Fruit fly (Drosophila melanogaster): ENCODE measurements around the gene CG17637.

The CG17637 gene

dm6 chr3L:20514101-20514500 is 10.1 kb downstream of the CG17637 start:
- TF ChIP-seq CG17801 (GFP tag; optimal IDR thresholded peaks at IDR 0.05; ENCODE audit: partially characterized antibody), result no peak

DNA sequence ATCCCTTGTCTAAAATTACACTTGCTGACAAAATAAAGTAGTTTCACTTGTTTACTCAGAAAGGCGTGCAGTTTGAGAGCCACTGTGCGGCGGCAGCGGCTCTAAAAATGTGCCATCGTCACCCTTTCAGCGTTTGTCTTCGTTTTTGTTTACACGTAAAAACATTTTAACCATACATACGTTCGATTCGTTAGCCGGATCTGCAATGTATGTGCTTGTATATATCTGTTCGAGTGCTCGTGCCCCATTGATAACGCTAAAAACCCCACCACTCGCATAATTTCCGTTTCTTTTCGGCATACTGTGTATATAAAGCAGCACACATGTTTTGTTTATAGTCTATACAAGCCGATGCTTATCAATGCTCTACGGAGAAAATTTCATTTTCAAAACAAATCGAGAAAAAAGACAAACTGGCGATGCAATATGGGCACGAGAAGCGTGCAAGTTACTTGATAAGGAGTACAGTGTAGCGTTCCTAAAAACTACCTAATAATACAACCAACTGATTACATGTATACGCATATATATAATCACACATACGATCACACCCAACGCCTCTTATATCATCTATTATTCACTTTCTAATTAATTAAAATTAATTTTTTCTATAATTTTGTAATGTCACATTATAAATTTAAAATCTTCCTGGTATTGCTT is 12.7 kb downstream of the CG17637 start:
- TF ChIP-seq CG17801 (GFP tag; optimal IDR thresholded peaks at IDR 0.05; ENCODE audit: partially characterized antibody), result peak; percentile 71

DNA sequence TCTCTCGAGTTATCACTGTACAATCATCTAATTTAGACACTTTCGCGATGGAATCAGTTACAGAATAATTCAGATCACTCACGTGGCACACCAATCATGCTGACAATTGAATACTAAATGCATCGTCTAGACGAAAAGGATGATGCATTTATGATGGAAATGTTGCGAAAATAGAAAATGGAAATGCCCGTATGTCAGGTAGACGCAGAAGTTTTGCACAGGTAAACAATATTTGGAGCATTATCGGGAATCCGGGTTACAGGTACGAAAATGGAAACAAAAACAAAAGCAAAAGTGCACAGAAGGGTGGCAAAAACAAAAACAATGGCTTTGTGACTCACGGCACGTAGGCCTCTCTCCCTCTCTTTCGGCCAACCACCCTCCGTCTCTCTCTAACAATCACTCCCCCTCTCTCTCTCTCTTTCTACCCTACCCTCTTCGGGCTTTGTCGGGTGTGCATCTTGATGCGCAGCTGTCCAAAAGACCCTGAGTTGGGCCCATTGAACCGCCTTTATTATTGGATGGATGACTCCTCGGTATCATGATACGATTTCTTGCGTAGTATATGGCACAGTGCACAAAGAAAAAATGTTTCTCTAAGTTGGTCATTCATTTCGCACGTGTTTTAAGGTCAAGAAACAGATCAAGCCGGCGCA is 13.3 kb downstream of the CG17637 start:
- TF ChIP-seq CG17801 (GFP tag; optimal IDR thresholded peaks at IDR 0.05; ENCODE audit: partially characterized antibody), result no peak

DNA sequence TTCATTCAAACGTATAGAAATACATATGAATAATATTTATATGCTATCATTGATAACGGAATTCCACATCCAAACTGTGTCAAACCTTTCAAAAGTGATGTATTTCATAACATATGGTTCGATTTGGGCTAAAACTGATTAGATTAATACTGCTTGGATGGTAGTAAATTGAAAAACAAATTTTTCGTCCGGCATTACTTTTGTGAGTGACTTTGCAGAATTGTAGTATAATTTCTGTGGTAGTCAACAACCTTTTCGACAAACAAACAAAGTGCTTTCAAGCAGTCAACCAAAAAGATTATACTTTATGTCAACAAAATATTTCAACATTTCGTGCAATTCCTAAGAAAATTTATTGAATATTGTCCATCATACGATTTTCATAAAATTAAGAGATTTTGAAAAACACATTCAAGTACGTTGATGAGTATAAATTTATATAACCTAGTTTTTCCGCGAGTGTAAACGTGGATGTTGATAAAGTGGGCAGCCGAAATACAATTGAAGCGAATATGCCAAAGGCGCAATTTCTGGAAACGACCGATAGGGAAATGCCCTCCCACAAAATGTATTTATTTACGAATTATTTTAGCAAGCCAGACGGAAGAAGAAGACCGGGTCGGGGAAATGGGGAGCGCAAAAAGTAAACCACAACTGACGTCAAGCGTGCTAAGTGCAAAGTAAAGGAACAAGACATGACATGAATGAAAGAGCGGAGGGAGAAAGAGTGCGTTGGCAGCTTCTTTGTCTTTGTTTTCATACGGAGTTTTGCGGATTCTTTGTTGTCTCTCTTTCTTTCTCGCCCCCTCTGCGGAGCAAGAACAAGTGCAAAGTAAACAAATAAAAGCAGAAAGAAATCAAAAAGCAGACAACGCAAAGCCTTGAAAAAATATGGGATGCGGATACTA is 14.2 kb downstream of the CG17637 start:
- TF ChIP-seq CG17801 (GFP tag; optimal IDR thresholded peaks at IDR 0.05; ENCODE audit: partially characterized antibody), result no peak

DNA sequence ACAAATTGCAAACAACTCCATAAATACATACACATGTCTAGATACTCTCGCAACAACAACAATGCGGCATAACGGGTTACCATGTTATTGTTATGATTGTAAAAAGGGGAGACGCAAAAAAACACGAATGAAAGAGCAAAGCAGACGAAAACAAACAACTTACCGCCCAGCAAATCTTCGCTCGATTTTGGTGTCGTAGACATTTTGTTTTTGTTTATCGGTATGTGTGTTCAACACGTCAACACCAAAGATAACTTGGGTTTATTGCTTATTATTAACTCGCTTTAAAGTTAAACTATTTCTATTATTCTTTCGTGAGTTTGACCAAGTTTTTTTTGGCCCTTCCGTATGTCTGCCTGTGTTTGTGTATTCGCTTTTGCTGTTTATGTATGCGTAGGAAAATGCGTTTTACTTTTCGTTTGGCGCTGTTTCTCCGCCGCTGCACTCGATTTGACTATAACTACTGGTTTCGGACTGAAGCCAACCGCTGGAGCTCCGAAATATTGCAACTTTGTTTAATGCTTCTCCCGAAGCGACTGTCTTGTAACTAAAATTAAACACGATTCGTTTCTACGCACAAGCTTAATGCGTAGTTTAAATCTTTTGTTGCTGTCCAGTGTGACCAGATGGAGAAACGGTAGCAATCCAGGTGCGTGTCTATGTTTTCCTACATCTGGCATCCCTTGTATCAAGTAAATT is 15.0 kb downstream of the CG17637 start, which contains the start of gene BNIP3:
TSS of gene BNIP3 (minus strand) at position 589 of the 699 bp plus-strand sequence.
- TF ChIP-seq CG17801 (GFP tag; optimal IDR thresholded peaks at IDR 0.05; ENCODE audit: partially characterized antibody), result no peak

DNA sequence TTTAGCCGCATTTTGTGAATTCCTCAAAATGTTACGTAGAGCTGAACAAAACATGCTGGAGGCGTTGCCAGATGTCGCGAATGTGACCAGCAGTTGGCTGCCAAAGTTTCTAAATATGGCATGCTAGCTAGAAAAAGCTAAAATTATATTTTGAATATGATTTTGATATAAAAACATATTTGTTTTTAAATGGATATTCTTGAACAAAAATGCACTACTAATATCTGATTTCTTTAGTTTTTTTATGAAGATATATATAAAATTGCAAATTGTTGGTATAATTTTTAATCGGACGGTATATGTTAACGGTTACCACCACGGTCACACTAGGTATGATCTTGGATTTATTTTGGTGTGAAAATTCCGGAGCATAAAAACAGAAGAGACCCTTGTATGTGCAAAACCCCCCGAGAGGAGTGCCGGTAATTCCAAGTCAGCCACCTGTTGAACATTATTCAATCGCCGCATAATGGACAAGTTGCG is 16.7 kb downstream of the CG17637 start, which contains the start of the genes mTerf3 and CG5104:
TSS of gene mTerf3 (minus strand) at position 86 of the 483 bp plus-strand sequence.
TSS of gene CG5104 (plus strand) at position 323 of the 483 bp plus-strand sequence.
- TF ChIP-seq CG17801 (GFP tag; optimal IDR thresholded peaks at IDR 0.05; ENCODE audit: partially characterized antibody), result no peak

- peak; percentile 6 for TF ChIP-seq CG17801 (GFP tag; optimal IDR thresholded peaks at IDR 0.05; ENCODE audit: partially characterized antibody)
Measured at dm6 chr3L:20524409-20525010, 20.5 kb downstream of the CG17637 start.

DNA sequence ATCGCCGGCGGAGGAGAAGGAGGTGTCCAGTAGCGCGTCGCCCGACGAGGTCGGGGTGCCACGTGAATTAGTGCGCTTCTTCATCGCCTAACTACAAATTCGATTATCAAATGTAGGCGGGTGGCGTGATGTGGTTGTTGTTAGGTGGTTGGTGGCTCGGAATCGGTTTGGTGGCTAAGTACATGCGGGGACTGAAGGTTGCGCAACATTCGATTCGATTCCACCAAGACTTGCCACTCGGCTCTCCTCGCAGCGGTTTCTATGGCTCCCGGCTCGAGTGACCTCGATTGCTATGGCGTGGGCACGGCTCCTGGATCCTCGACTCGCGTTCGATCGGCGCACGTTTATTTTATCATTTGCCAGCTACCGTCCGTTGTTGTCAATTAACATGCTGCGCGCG is 21.8 kb downstream of the CG17637 start:
- no peak for TF ChIP-seq CG17801 (GFP tag; optimal IDR thresholded peaks at IDR 0.05; ENCODE audit: partially characterized antibody)

DNA sequence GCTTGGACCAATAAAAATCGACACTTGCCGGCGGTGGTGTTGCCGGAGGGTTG is 22.0 kb downstream of the CG17637 start, which contains the start of gene Pss:
TSS of gene Pss (minus strand) at position 32 of the 53 bp plus-strand sequence.
- TF ChIP-seq CG17801 (GFP tag; optimal IDR thresholded peaks at IDR 0.05; ENCODE audit: partially characterized antibody), result no peak

dm6 chr3L:20526196-20526740 is 22.3 kb downstream of the CG17637 start, which contains the start of gene Nubp2:
Nubp2 (plus strand) TSS chr3L:20526576.
- peak; percentile 94 for TF ChIP-seq CG17801 (GFP tag; optimal IDR thresholded peaks at IDR 0.05; ENCODE audit: partially characterized antibody)

DNA sequence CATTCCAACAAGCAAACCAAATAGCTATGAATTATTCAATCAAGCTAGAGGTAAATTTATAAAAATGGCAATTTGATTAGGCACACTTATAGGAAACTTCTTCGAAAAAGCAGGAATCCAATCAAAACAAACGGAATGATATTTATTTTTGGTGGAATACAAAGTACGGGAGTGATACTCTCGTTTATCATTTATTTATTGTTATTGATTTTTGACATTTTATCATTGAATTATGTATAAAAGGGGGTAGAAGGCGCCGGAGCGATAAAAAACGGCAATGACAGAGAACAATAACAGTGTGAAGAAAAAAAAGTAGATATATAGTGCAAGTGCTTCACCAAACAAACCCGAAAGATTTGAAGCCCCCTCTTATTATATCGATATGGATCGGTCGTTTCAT is 25.9 kb downstream of the CG17637 start:
- no peak for TF ChIP-seq CG17801 (GFP tag; optimal IDR thresholded peaks at IDR 0.05; ENCODE audit: partially characterized antibody)

- peak; percentile 48 for TF ChIP-seq CG17801 (GFP tag; optimal IDR thresholded peaks at IDR 0.05; ENCODE audit: partially characterized antibody)
Measured at dm6 chr3L:20530347-20531177, 26.6 kb downstream of the CG17637 start.

DNA sequence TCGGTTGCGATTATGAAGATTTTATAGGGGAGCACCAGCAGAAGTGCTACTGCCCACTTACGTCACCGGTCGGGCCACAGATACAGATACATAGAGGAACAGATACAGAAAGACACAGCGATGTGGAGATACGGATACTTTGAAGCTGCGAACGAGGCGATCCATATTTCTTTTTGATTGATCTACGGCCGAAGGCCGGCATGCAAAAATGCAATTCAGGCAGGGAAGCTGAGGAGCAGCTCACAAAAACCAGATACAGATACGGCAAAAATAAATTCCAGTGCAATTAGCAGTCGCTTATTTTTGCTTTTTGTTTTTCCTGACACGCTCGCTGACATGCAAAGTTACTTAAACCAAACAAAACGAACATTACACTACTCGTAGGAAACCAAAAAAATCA is 27.3 kb downstream of the CG17637 start:
- TF ChIP-seq CG17801 (GFP tag; optimal IDR thresholded peaks at IDR 0.05; ENCODE audit: partially characterized antibody), result no peak

DNA sequence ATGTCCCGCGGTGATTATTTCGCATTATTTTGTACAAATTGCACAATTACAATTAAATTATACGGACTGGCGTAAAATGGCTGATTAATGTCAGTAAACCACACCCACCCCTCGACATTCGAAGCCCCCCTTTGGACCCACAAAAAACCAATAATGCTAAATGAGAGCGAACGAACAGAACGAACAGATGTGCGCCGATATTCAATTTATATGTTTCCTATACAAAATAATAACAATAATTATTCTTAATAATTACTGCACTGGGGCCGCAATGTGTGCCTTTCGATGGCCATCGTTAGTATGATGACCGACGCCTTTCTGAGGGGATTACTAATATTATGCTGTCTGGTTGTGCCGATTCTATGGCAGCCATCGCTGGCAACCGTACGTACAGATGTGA is 29.4 kb downstream of the CG17637 start, which contains the start of gene CG13250:
TSS of gene CG13250 (plus strand) at position 301 of the 400 bp plus-strand sequence.
- TF ChIP-seq CG17801 (GFP tag; optimal IDR thresholded peaks at IDR 0.05; ENCODE audit: partially characterized antibody), result no peak

Data from ovary, adult (tissue).